Fruit fly (Drosophila melanogaster) whole organism, embryonic: ENCODE data around the gene CG14383.

ENCODE experiments used
- Aef1 ChIP-seq: fragments of 200-800 bp; sonication (Bioruptor generic); IDR thresholded peaks from 3 replicates; pipeline ENCODE4 v1.3.6; 2022; ENCODE audit warnings: missing biosample characterization, missing genetic modification characterization
- Atf6 ChIP-seq: fragments of 200-800 bp; sonication (Bioruptor generic); IDR thresholded peaks from 2 replicates; pipeline ENCODE4 v1.3.6; 2022; ENCODE audit warnings: missing biosample characterization, missing genetic modification characterization
- CG10321 ChIP-seq: fragments of 200-800 bp; sonication (Bioruptor generic); IDR thresholded peaks from 2 replicates; pipeline ENCODE4 v1.3.6; 2022; ENCODE audit warnings: missing biosample characterization, missing genetic modification characterization
- CG10366 ChIP-seq: fragments of 200-800 bp; sonication (Bioruptor generic); IDR thresholded peaks from 2 replicates; pipeline ENCODE4 v1.3.6; 2022; ENCODE audit warnings: missing biosample characterization, missing genetic modification characterization
- CG10543 ChIP-seq: fragments of 200-800 bp; sonication (Bioruptor generic); optimal IDR thresholded peaks from 3 replicates; lab custom pipeline; 2017; ENCODE audit warnings: missing biosample characterization, mild to moderate bottlenecking, missing genetic modification characterization, moderate library complexity
- CG12104 ChIP-seq: fragments of 200-800 bp; sonication (Bioruptor generic); optimal IDR thresholded peaks from 3 replicates; lab custom pipeline; 2016; ENCODE audit warnings: missing biosample characterization, missing genetic modification characterization
- CG13424 ChIP-seq: fragments of 200-800 bp; sonication (Bioruptor generic); optimal IDR thresholded peaks from 2 replicates; lab custom pipeline; 2019; ENCODE audit warnings: missing biosample characterization, mild to moderate bottlenecking, missing genetic modification characterization, moderate library complexity
- CG15269 ChIP-seq: fragments of 200-800 bp; sonication (Bioruptor generic); optimal IDR thresholded peaks from 2 replicates; lab custom pipeline; 2018; ENCODE audit warnings: missing biosample characterization, mild to moderate bottlenecking, missing genetic modification characterization, moderate library complexity
- CG17568 ChIP-seq: fragments of 200-800 bp; sonication (Bioruptor generic); optimal IDR thresholded peaks from 2 replicates; lab custom pipeline; 2018; ENCODE audit warnings: missing biosample characterization, mild to moderate bottlenecking, missing genetic modification characterization, moderate library complexity
- CG18262 ChIP-seq: fragments of 200-800 bp; optimal IDR thresholded peaks from 3 replicates; lab custom pipeline; 2019; ENCODE audit warnings: missing biosample characterization, mild to moderate bottlenecking, missing genetic modification characterization, moderate library complexity
- CG18764 ChIP-seq: fragments of 200-800 bp; sonication (Bioruptor generic); optimal IDR thresholded peaks from 3 replicates; lab custom pipeline; 2016; ENCODE audit warnings: missing biosample characterization, missing genetic modification characterization
- CG2199 ChIP-seq: fragments of 200-800 bp; sonication (Bioruptor generic); IDR thresholded peaks from 3 replicates; pipeline ENCODE4 v1.3.6; 2022; ENCODE audit warnings: missing biosample characterization, missing genetic modification characterization
- CG30403 ChIP-seq: fragments of 200-800 bp; sonication (Bioruptor generic); optimal IDR thresholded peaks from 3 replicates; lab custom pipeline; 2016; ENCODE audit warnings: missing biosample characterization, missing genetic modification characterization
- CG31441 ChIP-seq: fragments of 200-800 bp; sonication (Bioruptor generic); IDR thresholded peaks from 2 replicates; pipeline ENCODE4 v1.3.6; 2022; ENCODE audit warnings: missing biosample characterization, missing genetic modification characterization
- CG4328 ChIP-seq: fragments of 200-800 bp; sonication (Bioruptor generic); optimal IDR thresholded peaks from 3 replicates; lab custom pipeline; 2017; ENCODE audit warnings: missing biosample characterization, missing genetic modification reagents, missing genetic modification characterization
- CG4820 ChIP-seq: fragments of 200-800 bp; sonication (Bioruptor generic); optimal IDR thresholded peaks from 3 replicates; lab custom pipeline; 2016; ENCODE audit warnings: missing biosample characterization, missing genetic modification characterization
- CG6683 ChIP-seq: fragments of 200-800 bp; sonication (Bioruptor generic); optimal IDR thresholded peaks from 2 replicates; lab custom pipeline; 2017; ENCODE audit warnings: missing biosample characterization, mild to moderate bottlenecking, missing genetic modification characterization, missing genetic modification reagents
- CG6689 ChIP-seq: fragments of 200-800 bp; sonication (Bioruptor generic); IDR thresholded peaks from 2 replicates; pipeline ENCODE4 v1.3.6; 2022; ENCODE audit warnings: missing biosample characterization, missing genetic modification characterization
- CG6854 ChIP-seq: fragments of 200-800 bp; sonication (Bioruptor generic); optimal IDR thresholded peaks from 3 replicates; lab custom pipeline; 2017; ENCODE audit warnings: missing biosample characterization, mild to moderate bottlenecking, missing genetic modification characterization
- CG7556 ChIP-seq: fragments of 200-800 bp; sonication (Bioruptor generic); optimal IDR thresholded peaks from 2 replicates; lab custom pipeline; 2017; ENCODE audit warnings: missing biosample characterization, mild to moderate bottlenecking, missing genetic modification characterization
- CG7963 ChIP-seq: fragments of 200-800 bp; sonication (Bioruptor generic); IDR thresholded peaks from 3 replicates; pipeline ENCODE4 v1.3.6; 2022; ENCODE audit warnings: missing biosample characterization, missing genetic modification characterization; ENCODE audit not compliant: partially characterized antibody
- CG8089 ChIP-seq: fragments of 200-800 bp; sonication (Bioruptor generic); optimal IDR thresholded peaks from 3 replicates; lab custom pipeline; 2016; ENCODE audit warnings: missing biosample characterization, missing genetic modification characterization
- CG8478 ChIP-seq: fragments of >200 bp; optimal IDR thresholded peaks from 2 replicates; lab custom pipeline; 2018
- Chrac-16 ChIP-seq: fragments of 200-800 bp; sonication (Bioruptor generic); optimal IDR thresholded peaks from 3 replicates; lab custom pipeline; 2016; ENCODE audit warnings: missing biosample characterization, missing genetic modification characterization
- Deaf1 ChIP-seq: fragments of 200-800 bp; optimal IDR thresholded peaks from 3 replicates; lab custom pipeline; 2019; ENCODE audit warnings: missing biosample characterization, mild to moderate bottlenecking, missing genetic modification characterization, moderate library complexity
- Dip2 ChIP-seq: fragments of 200-800 bp; sonication (Bioruptor generic); IDR thresholded peaks from 2 replicates; pipeline ENCODE4 v1.3.6; 2022; ENCODE audit warnings: missing biosample characterization, missing genetic modification characterization
- Dll ChIP-seq: fragments of 200-800 bp; sonication (Bioruptor generic); IDR thresholded peaks from 4 replicates; pipeline ENCODE4 v1.3.6; 2022; ENCODE audit warnings: missing biosample characterization, missing genetic modification characterization; ENCODE audit not compliant: partially characterized antibody
- Eip74EF ChIP-seq, 2 experiments: fragments of 200-800 bp in 1 of 2; fragments of >200 bp in 1 of 2; sonication (Bioruptor generic) in 1 of 2; optimal IDR thresholded peaks; 2 replicates each; lab custom pipeline; 2017 to 2019; ENCODE audit warnings: missing biosample characterization in 2 of 2, missing genetic modification characterization in 2 of 2, mild to moderate bottlenecking in 1 of 2, moderate library complexity in 1 of 2
- Fer1 ChIP-seq: fragments of 200-800 bp; sonication (Bioruptor generic); optimal IDR thresholded peaks from 2 replicates; lab custom pipeline; 2017; ENCODE audit warnings: missing biosample characterization, mild to moderate bottlenecking, missing genetic modification characterization
- Kr ChIP-seq: fragments of 200-800 bp; sonication (Bioruptor generic); optimal IDR thresholded peaks from 2 replicates; lab custom pipeline; 2017; ENCODE audit warnings: missing biosample characterization, mild to moderate bottlenecking, missing genetic modification characterization
- NfI ChIP-seq: fragments of 200-800 bp; sonication (Bioruptor generic); optimal IDR thresholded peaks from 3 replicates; lab custom pipeline; 2018; ENCODE audit warnings: missing biosample characterization, mild to moderate bottlenecking, missing genetic modification characterization, moderate library complexity
- ara ChIP-seq: fragments of 200-800 bp; sonication (Bioruptor generic); IDR thresholded peaks from 2 replicates; pipeline ENCODE4 v1.3.6; 2022; ENCODE audit warnings: missing biosample characterization, missing genetic modification characterization
- az2 ChIP-seq: fragments of 200-800 bp; sonication (Bioruptor generic); optimal IDR thresholded peaks from 3 replicates; lab custom pipeline; 2016; ENCODE audit warnings: missing biosample characterization, missing genetic modification characterization
- bsh ChIP-seq, 2 experiments: fragments of 200-800 bp; sonication (Bioruptor generic); optimal IDR thresholded peaks; 2 replicates each; lab custom pipeline; 2017 to 2018; ENCODE audit warnings: mild to moderate bottlenecking in 2 of 2, missing biosample characterization in 2 of 2, missing genetic modification characterization in 2 of 2, moderate library complexity in 1 of 2
- cwo ChIP-seq: fragments of 200-800 bp; sonication (Bioruptor generic); optimal IDR thresholded peaks from 3 replicates; lab custom pipeline; 2017; ENCODE audit warnings: missing biosample characterization, missing genetic modification characterization, mild to moderate bottlenecking, moderate library complexity, missing genetic modification reagents
- disco-r ChIP-seq: fragments of 200-800 bp; sonication (Bioruptor generic); optimal IDR thresholded peaks from 2 replicates; lab custom pipeline; 2016; ENCODE audit warnings: missing biosample characterization, missing genetic modification characterization
- gcm ChIP-seq: fragments of 200-800 bp; sonication (Bioruptor generic); optimal IDR thresholded peaks from 2 replicates; lab custom pipeline; 2019; ENCODE audit warnings: missing biosample characterization, mild to moderate bottlenecking, missing genetic modification characterization, moderate library complexity
- lmd ChIP-seq: fragments of 200-800 bp; sonication (Bioruptor generic); IDR thresholded peaks from 2 replicates; pipeline ENCODE4 v1.3.6; 2022; ENCODE audit warnings: missing biosample characterization, missing genetic modification characterization
- row ChIP-seq: fragments of 200-800 bp; sonication (Bioruptor generic); IDR thresholded peaks from 3 replicates; pipeline ENCODE4 v1.3.6; 2022; ENCODE audit warnings: missing biosample characterization, missing genetic modification characterization
- run ChIP-seq: fragments of 200-800 bp; sonication (Bioruptor generic); optimal IDR thresholded peaks from 3 replicates; lab custom pipeline; 2018; ENCODE audit warnings: missing biosample characterization, mild to moderate bottlenecking, missing genetic modification characterization
- sens ChIP-seq: fragments of 200-800 bp; sonication (Bioruptor generic); peaks from one replicate; lab custom pipeline; 2016; ENCODE audit warnings: missing biosample characterization, missing genetic modification characterization
- sens-2 ChIP-seq: fragments of 200-800 bp; sonication (Bioruptor generic); IDR thresholded peaks from 2 replicates; pipeline ENCODE4 v1.3.6; 2022; ENCODE audit warnings: missing biosample characterization, missing genetic modification characterization
- sug ChIP-seq: fragments of 200-800 bp; optimal IDR thresholded peaks from 2 replicates; lab custom pipeline; 2019; ENCODE audit warnings: missing biosample characterization, mild to moderate bottlenecking, missing genetic modification characterization, moderate library complexity
- tgo ChIP-seq: fragments of 200-800 bp; sonication (Bioruptor generic); IDR thresholded peaks from 3 replicates; pipeline ENCODE4 v1.3.6; 2022; ENCODE audit warnings: missing biosample characterization, missing genetic modification characterization
- trem ChIP-seq: fragments of 200-800 bp; optimal IDR thresholded peaks from 3 replicates; lab custom pipeline; 2019; ENCODE audit warnings: missing biosample characterization, mild to moderate bottlenecking, missing genetic modification characterization, moderate library complexity
- ttk ChIP-seq: fragments of 200-800 bp; sonication (Bioruptor generic); IDR thresholded peaks from 2 replicates; pipeline ENCODE4 v2.1.2; 2022; ENCODE audit warnings: missing biosample characterization, missing genetic modification characterization
- twi ChIP-seq: fragments of 200-800 bp; optimal IDR thresholded peaks from 2 replicates; lab custom pipeline; 2019; ENCODE audit warnings: missing biosample characterization, mild to moderate bottlenecking, missing genetic modification characterization, moderate library complexity
- wor ChIP-seq: fragments of 200-800 bp; sonication (Bioruptor generic); IDR thresholded peaks from 2 replicates; pipeline ENCODE4 v1.3.6; 2022; ENCODE audit warnings: missing biosample characterization, missing genetic modification characterization
- zen ChIP-seq: fragments of 200-800 bp; sonication (Bioruptor generic); optimal IDR thresholded peaks from 3 replicates; lab custom pipeline; 2018; ENCODE audit warnings: missing biosample characterization, mild to moderate bottlenecking, missing genetic modification characterization, moderate library complexity

CG14383 gene

dm6 chr3R:12981334-12982166 is 6.8 kb downstream of the CG14383 start (continued):
- TF ChIP-seq cwo (GFP tag; lab: Kevin White, UChicago), result peak; percentile 68
- TF ChIP-seq CG10321, result no peak; the same call in 1 of the 2 replicates
- TF ChIP-seq CG17568, result peak; percentile 19
- peak; percentile 78 for TF ChIP-seq CG12104 (GFP tag; lab: Kevin White, UChicago)
- peak; percentile 72 for TF ChIP-seq Fer1 (GFP tag; lab: Kevin White, UChicago)
- TF ChIP-seq ara, result peak; percentile 60
- TF ChIP-seq CG7963 (GFP tag; lab: Robert Waterston, UW), result no peak
- peak; percentile 48 for TF ChIP-seq CG6854 (GFP tag; lab: Kevin White, UChicago)
- no peak for TF ChIP-seq CG4328 (GFP tag; lab: Kevin White, UChicago)
- TF ChIP-seq CG18764, result peak; percentile 40
- TF ChIP-seq disco-r (GFP tag; lab: Kevin White, UChicago), result peak; percentile 10
- no peak for TF ChIP-seq run (tag; lab: Kevin White, UChicago)
- peak in 1 of 2 experiments; percentile 71 for TF ChIP-seq Eip74EF (GFP tag; optimal IDR thresholded peaks at IDR 0.05; lab: Kevin White, UChicago)
- peak; percentile 55; the same call in 2 of the 3 replicates for TF ChIP-seq Aef1
- no peak for TF ChIP-seq sens-2 (GFP tag; lab: Robert Waterston, UW)
- peak; percentile 34 to 60 for TF ChIP-seq bsh (GFP tag; optimal IDR thresholded peaks at IDR 0.05; lab: Kevin White, UChicago)
- TF ChIP-seq CG31441 (GFP tag; lab: Robert Waterston, UW), result no peak; the same call in 1 of the 2 replicates
- TF ChIP-seq twi (tag; lab: Kevin White, UChicago), result no peak
- TF ChIP-seq tgo, result peak; percentile 57; the same call in 1 of the 3 replicates
- peak; percentile 45 for TF ChIP-seq gcm (GFP tag; lab: Kevin White, UChicago)
- TF ChIP-seq Kr (GFP tag; lab: Kevin White, UChicago), result no peak
- TF ChIP-seq Atf6 (GFP tag; lab: Robert Waterston, UW), result no peak; the same call in 1 of the 2 replicates
- TF ChIP-seq Deaf1 (tag; lab: Kevin White, UChicago), result peak; percentile 60
- peak; percentile 83 for TF ChIP-seq CG7556 (GFP tag; lab: Kevin White, UChicago)
- TF ChIP-seq CG4820, result peak; percentile 71
- peak; percentile 34 for TF ChIP-seq trem (tag; lab: Kevin White, UChicago)
- TF ChIP-seq CG6689 (GFP tag; lab: Robert Waterston, UW), result peak; percentile 64; the same call in 1 of the 2 replicates
- TF ChIP-seq row, result peak; percentile 60; the same call in 2 of the 3 replicates
- peak; percentile 51 for TF ChIP-seq zen (tag; lab: Kevin White, UChicago)
- TF ChIP-seq CG8089, result no peak
- no peak for TF ChIP-seq CG6683 (GFP tag; lab: Kevin White, UChicago)
- TF ChIP-seq CG15269 (tag; lab: Kevin White, UChicago), result peak; percentile 77
- peak; percentile 48 for TF ChIP-seq Chrac-16 (GFP tag; lab: Kevin White, UChicago)
- TF ChIP-seq lmd (GFP tag; lab: Robert Waterston, UW), result peak; percentile 62
- no peak for TF ChIP-seq Dll (GFP tag; lab: Robert Waterston, UW)
- peak; percentile 80 for TF ChIP-seq sens (GFP tag; lab: Kevin White, UChicago)
- no peak for TF ChIP-seq CG8478 (lab: Kevin White, UChicago)
- TF ChIP-seq CG10366 (GFP tag; lab: Robert Waterston, UW), result no peak
- peak; percentile 64 for TF ChIP-seq az2
- peak; percentile 77 for TF ChIP-seq CG18262 (tag; lab: Kevin White, UChicago)
- peak; percentile 41 for TF ChIP-seq NfI (GFP tag; lab: Kevin White, UChicago)
- 0 out of 2 replicates have a peak, but pooled peaks have one; percentile 20 for TF ChIP-seq wor (GFP tag; lab: Robert Waterston, UW)
- TF ChIP-seq sug (tag; lab: Kevin White, UChicago), result no peak
- peak; percentile 80 for TF ChIP-seq CG30403
- no peak for TF ChIP-seq CG10543 (GFP tag; lab: Kevin White, UChicago)
- TF ChIP-seq ttk, result no peak
- peak; percentile 69 for TF ChIP-seq CG13424 (tag; lab: Kevin White, UChicago)
- TF ChIP-seq Dip2, result no peak
- TF ChIP-seq CG2199 (GFP tag; lab: Robert Waterston, UW), result peak; percentile 25; the same call in 1 of the 3 replicates
